Fruit fly (Drosophila melanogaster) whole organism, adult: ENCODE results near the gene CG34398.

Experiments
- CG11617 ChIP-seq: fragments of 200-800 bp; sonication (Bioruptor generic); optimal IDR thresholded peaks from 2 replicates; lab custom pipeline; 2017; ENCODE audit warnings: mild to moderate bottlenecking, missing biosample characterization, missing genetic modification reagents, missing genetic modification characterization
- CG12768 ChIP-seq: fragments of 200-800 bp; sonication (Bioruptor generic); optimal IDR thresholded peaks from 2 replicates; lab custom pipeline; 2017; ENCODE audit warnings: missing biosample characterization, missing genetic modification characterization, mild to moderate bottlenecking, moderate library complexity, missing genetic modification reagents
- CG14711 ChIP-seq: fragments of 200-800 bp; sonication (Bioruptor generic); optimal IDR thresholded peaks from 2 replicates; lab custom pipeline; 2018; ENCODE audit warnings: missing biosample characterization, mild to moderate bottlenecking, missing genetic modification characterization, moderate library complexity
- CG1620 ChIP-seq: fragments of 200-800 bp; sonication (Bioruptor generic); optimal IDR thresholded peaks from 2 replicates; lab custom pipeline; 2016; ENCODE audit warnings: missing biosample characterization, missing genetic modification characterization
- CG33017 ChIP-seq: fragments of 200-800 bp; sonication (Bioruptor generic); optimal IDR thresholded peaks from 2 replicates; lab custom pipeline; 2018; ENCODE audit warnings: missing biosample characterization, mild to moderate bottlenecking, missing genetic modification characterization, moderate library complexity
- CG5204 ChIP-seq: fragments of 200-800 bp; sonication (Bioruptor generic); optimal IDR thresholded peaks from 2 replicates; lab custom pipeline; 2016; ENCODE audit warnings: missing biosample characterization, missing genetic modification characterization
- CG7045 ChIP-seq: fragments of 200-800 bp; sonication (Bioruptor generic); optimal IDR thresholded peaks from 2 replicates; lab custom pipeline; 2017; ENCODE audit warnings: missing biosample characterization, mild to moderate bottlenecking, missing genetic modification characterization
- CG7101 ChIP-seq: fragments of 200-800 bp; sonication (Bioruptor generic); optimal IDR thresholded peaks from 2 replicates; lab custom pipeline; 2018; ENCODE audit warnings: missing biosample characterization, mild to moderate bottlenecking, missing genetic modification characterization, moderate library complexity
- Clk ChIP-seq: fragments of 200-800 bp; sonication (Bioruptor generic); optimal IDR thresholded peaks from 2 replicates; lab custom pipeline; 2017; ENCODE audit warnings: missing biosample characterization, missing genetic modification characterization
- Crg-1 ChIP-seq: fragments of 200-800 bp; sonication (Bioruptor generic); optimal IDR thresholded peaks from 2 replicates; lab custom pipeline; 2016; ENCODE audit warnings: missing biosample characterization, missing genetic modification characterization
- Hr96 ChIP-seq: fragments of 200-800 bp; sonication (Bioruptor generic); optimal IDR thresholded peaks from 2 replicates; lab custom pipeline; 2016; ENCODE audit warnings: missing biosample characterization, missing genetic modification characterization
- Mnt ChIP-seq: fragments of 200-800 bp; sonication (Bioruptor generic); optimal IDR thresholded peaks from 2 replicates; lab custom pipeline; 2016; ENCODE audit warnings: missing biosample characterization, mild to moderate bottlenecking, missing genetic modification characterization
- bab1 ChIP-seq: fragments of 200-800 bp; sonication (Bioruptor generic); optimal IDR thresholded peaks from 3 replicates; lab custom pipeline; 2019; ENCODE audit warnings: missing biosample characterization, mild to moderate bottlenecking, missing genetic modification characterization, moderate library complexity
- cic ChIP-seq: fragments of 200-800 bp; sonication (Bioruptor generic); optimal IDR thresholded peaks from 2 replicates; lab custom pipeline; 2017; ENCODE audit warnings: missing biosample characterization, mild to moderate bottlenecking, missing genetic modification characterization, moderate library complexity
- cnc ChIP-seq, 2 experiments: fragments of >200 bp; optimal IDR thresholded peaks; 2 replicates each; lab custom pipeline; 2017
- kay ChIP-seq: fragments of 200-800 bp; sonication (Bioruptor generic); peaks from one replicate; lab custom pipeline; 2016; ENCODE audit warnings: missing biosample characterization, missing genetic modification characterization, borderline replicate concordance
- ovo ChIP-seq: fragments of 200-800 bp; sonication (Bioruptor generic); optimal IDR thresholded peaks from 2 replicates; lab custom pipeline; 2016; ENCODE audit warnings: missing biosample characterization, missing genetic modification characterization
- pad ChIP-seq: fragments of 200-800 bp; sonication (Bioruptor generic); optimal IDR thresholded peaks from 3 replicates; lab custom pipeline; 2017; ENCODE audit warnings: missing biosample characterization, missing genetic modification characterization, mild to moderate bottlenecking, moderate library complexity, missing genetic modification reagents
- tj ChIP-seq: fragments of 200-800 bp; sonication (Bioruptor generic); optimal IDR thresholded peaks from 3 replicates; lab custom pipeline; 2017; ENCODE audit warnings: missing biosample characterization, mild to moderate bottlenecking, missing genetic modification characterization, moderate library complexity
- toe ChIP-seq: fragments of 200-800 bp; sonication (Bioruptor generic); optimal IDR thresholded peaks from 2 replicates; lab custom pipeline; 2016; ENCODE audit warnings: missing biosample characterization, missing genetic modification characterization

CG34398 gene

DNA sequence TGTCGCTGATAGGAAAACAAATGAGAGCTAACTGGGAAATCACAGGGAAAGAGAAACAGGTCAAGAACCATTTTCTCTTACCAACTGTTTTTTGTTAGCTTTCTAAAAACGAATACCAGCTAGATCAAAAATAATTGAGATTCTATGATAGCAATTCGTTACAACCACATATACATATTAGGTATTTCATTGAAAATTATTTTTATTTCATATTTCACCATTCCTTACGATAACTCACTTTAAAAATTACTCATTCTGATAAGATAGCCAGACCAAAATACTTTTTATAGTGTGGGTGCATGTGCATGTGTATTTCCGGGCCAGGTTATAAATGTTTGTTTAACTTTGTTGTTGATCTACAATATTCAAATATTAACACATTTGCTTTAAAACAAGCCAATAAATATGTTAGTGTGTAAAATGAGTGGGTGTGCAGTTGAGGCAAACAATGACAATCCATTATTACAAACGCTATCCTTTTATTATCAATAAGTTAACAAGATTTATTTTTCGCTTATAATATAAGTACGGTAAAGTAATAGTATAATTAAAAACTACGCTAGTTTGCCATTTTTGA is 39.3 kb downstream of the CG34398 start:
- TF ChIP-seq CG7045 (GFP tag; lab: Kevin White, UChicago) (peak; percentile 57), CG12768 (peak; percentile 57), bab1 (GFP tag; lab: Kevin White, UChicago) (no peak), cnc (optimal IDR thresholded peaks at IDR 0.05; lab: Kevin White, UChicago) (no peak), CG14711 (tag; lab: Kevin White, UChicago) (peak; percentile 50), cic (GFP tag; lab: Kevin White, UChicago) (no peak), Crg-1 (GFP tag; lab: Kevin White, UChicago) (peak; percentile 57), CG33017 (tag; lab: Kevin White, UChicago) (peak; percentile 68), CG1620 (GFP tag; lab: Kevin White, UChicago) (no peak), Clk (GFP tag; lab: Kevin White, UChicago) (no peak), kay (GFP tag; lab: Kevin White, UChicago) (peak; percentile 95), CG11617 (GFP tag; lab: Kevin White, UChicago) (peak; percentile 33), pad (peak; percentile 12), toe (GFP tag; lab: Kevin White, UChicago) (peak; percentile 41), CG7101 (tag; lab: Kevin White, UChicago) (peak; percentile 84), tj (GFP tag; lab: Kevin White, UChicago) (no peak), Mnt (GFP tag; lab: Kevin White, UChicago) (peak; percentile 32), Hr96 (GFP tag; lab: Kevin White, UChicago) (no peak), CG5204 (no peak), ovo (peak; percentile 54)

DNA sequence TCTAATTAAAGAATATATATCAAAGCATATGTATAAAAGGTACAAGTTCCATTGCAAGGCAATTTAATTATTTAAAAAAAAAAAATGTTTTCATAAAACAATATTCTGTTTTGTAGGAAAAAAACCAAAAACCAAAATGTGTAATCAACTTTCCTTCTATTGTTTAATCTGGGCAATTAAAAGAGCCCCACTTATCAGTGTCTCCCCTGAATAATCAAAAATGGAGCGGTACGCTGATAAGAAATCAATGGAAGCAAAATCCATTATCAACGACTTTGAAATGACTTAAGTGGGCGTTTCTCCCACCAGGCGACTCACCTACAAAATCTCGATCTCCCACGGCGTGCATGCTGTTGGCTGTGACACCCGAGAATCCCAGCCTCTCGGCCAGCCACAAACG is 42.1 kb downstream of the CG34398 start:
- TF ChIP-seq CG7045 (GFP tag; lab: Kevin White, UChicago) (no peak), bab1 (GFP tag; lab: Kevin White, UChicago) (no peak), CG1620 (GFP tag; lab: Kevin White, UChicago) (no peak), CG12768 (no peak), Mnt (GFP tag; lab: Kevin White, UChicago) (no peak), CG7101 (tag; lab: Kevin White, UChicago) (no peak), CG5204 (no peak), CG33017 (tag; lab: Kevin White, UChicago) (no peak), cnc (optimal IDR thresholded peaks at IDR 0.05; lab: Kevin White, UChicago) (no peak), CG14711 (tag; lab: Kevin White, UChicago) (no peak), cic (GFP tag; lab: Kevin White, UChicago) (no peak), CG11617 (GFP tag; lab: Kevin White, UChicago) (no peak), pad (no peak), kay (GFP tag; lab: Kevin White, UChicago) (no peak), ovo (no peak), Clk (GFP tag; lab: Kevin White, UChicago) (no peak), Crg-1 (GFP tag; lab: Kevin White, UChicago) (no peak)

DNA sequence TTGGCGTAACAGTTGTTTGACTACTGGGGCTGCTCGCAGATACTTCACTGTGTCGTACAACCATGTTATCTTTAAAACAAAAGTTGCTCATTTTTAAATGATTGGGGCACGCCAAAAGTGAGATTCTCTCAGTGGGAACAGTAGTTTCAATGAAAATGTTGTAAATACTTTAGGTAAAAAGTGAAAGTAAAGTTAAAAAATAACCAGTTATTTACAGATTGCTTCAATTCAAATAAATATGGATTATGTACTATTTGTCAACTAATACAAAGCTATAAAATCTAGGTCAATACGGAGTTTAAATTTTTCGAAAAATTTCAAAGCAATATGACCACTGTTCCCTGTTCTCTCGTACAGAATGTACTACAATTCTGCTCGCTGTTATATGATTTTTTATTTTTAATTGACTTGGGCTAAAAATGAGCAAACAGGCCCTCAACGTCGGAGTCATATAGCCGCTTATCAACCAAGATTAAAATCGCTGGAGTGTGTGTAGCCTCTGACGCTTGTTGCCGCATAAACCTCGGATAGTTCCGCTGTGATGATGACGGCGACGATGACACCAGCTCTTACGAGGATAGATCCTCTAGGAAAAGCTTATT is 43.3 kb downstream of the CG34398 start, which contains the start of gene Argl:
Gene Argl (minus strand): TSS at position 370 of the 602 bp plus-strand sequence.
- TF ChIP-seq Crg-1 (GFP tag; lab: Kevin White, UChicago) (no peak), ovo (no peak), CG33017 (tag; lab: Kevin White, UChicago) (peak; percentile 66), Hr96 (GFP tag; lab: Kevin White, UChicago) (peak; percentile 35), cnc (optimal IDR thresholded peaks at IDR 0.05; lab: Kevin White, UChicago) (no peak), Mnt (GFP tag; lab: Kevin White, UChicago) (peak; percentile 29), CG12768 (peak; percentile 46), kay (GFP tag; lab: Kevin White, UChicago) (peak; percentile 96), CG11617 (GFP tag; lab: Kevin White, UChicago) (peak; percentile 27), CG7101 (tag; lab: Kevin White, UChicago) (peak; percentile 3), CG1620 (GFP tag; lab: Kevin White, UChicago) (no peak), CG14711 (tag; lab: Kevin White, UChicago) (peak; percentile 31), bab1 (GFP tag; lab: Kevin White, UChicago) (no peak), cic (GFP tag; lab: Kevin White, UChicago) (peak; percentile 93), toe (GFP tag; lab: Kevin White, UChicago) (peak; percentile 8), CG7045 (GFP tag; lab: Kevin White, UChicago) (peak; percentile 31), CG5204 (peak; percentile 31), tj (GFP tag; lab: Kevin White, UChicago) (peak; percentile 14), pad (no peak), Clk (GFP tag; lab: Kevin White, UChicago) (no peak)

DNA sequence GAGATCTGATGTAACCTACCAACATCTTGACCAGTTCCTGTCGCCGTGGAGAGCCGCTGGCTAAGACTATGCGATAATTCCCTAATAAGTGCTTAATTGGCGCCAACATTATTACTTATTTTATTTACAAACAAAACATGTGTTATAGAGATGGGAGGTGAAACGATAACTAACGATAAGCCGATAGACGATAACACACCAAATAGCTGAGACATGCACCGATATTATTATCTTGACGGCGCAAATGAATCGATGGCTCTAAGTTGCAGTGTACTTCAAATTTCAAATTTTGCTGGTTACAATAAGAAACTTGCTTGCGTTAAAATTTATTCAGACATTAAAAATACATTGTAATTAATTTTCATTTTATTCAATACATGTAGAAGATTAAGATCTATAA is 44.5 kb downstream of the CG34398 start, which contains the start of gene CG9515:
Gene CG9515 (minus strand): TSS at position 148 of the 400 bp plus-strand sequence.
- TF ChIP-seq toe (GFP tag; lab: Kevin White, UChicago) (peak; percentile 11), CG33017 (tag; lab: Kevin White, UChicago) (peak; percentile 9), CG1620 (GFP tag; lab: Kevin White, UChicago) (no peak), Mnt (GFP tag; lab: Kevin White, UChicago) (peak; percentile 80), kay (GFP tag; lab: Kevin White, UChicago) (peak; percentile 64), CG7045 (GFP tag; lab: Kevin White, UChicago) (no peak), cic (GFP tag; lab: Kevin White, UChicago) (peak; percentile 69), bab1 (GFP tag; lab: Kevin White, UChicago) (peak; percentile 73)

DNA sequence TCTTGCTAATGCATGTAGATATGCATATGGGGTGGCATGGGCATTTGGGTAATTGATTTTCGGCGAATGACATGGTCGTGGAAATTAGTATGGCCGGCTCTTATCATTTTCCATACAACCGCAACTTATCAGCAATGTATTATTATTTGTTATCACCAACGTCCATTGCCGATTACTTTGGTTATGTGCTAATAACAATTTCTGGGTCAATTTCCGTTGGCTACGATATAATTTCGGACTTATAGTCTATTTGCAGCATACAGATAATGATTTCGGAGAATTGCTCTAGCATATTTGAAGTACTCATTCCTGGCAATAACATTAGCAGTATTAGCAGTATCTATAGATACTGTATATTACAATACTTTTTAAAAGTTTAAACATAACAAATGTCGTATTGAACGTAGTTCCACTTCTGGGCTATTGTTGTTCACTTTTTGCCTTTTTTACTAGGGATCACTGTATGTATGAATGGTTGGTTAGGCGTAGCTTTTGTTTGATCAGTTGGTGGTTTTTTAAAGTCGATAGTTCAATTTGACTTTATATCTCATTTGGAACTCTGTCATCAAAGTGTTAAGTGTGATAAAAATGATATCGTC is 48.2 kb downstream of the CG34398 start, which contains the start of gene CG46397:
Gene CG46397 (plus strand): TSS at position 549 of the 599 bp plus-strand sequence.
- no peak for TF ChIP-seq CG7101 (tag; lab: Kevin White, UChicago)
- no peak for TF ChIP-seq pad
- TF ChIP-seq kay (GFP tag; lab: Kevin White, UChicago) = no peak
- TF ChIP-seq CG14711 (tag; lab: Kevin White, UChicago) = no peak
- no peak for TF ChIP-seq CG33017 (tag; lab: Kevin White, UChicago)
- TF ChIP-seq CG5204 = no peak
- TF ChIP-seq toe (GFP tag; lab: Kevin White, UChicago) = no peak
- TF ChIP-seq bab1 (GFP tag; lab: Kevin White, UChicago) = no peak
- no peak for TF ChIP-seq CG12768
- TF ChIP-seq ovo = no peak
- TF ChIP-seq CG11617 (GFP tag; lab: Kevin White, UChicago) = no peak
